Fruit fly (Drosophila melanogaster) whole organism: ENCODE data around the gene CG10561.

Experiments
- Dll ChIP-seq: fragments of >200 bp; optimal IDR thresholded peaks from 2 replicates; lab custom pipeline; 2017
- EcR ChIP-seq, 2 experiments: fragments of >200 bp; optimal IDR thresholded peaks; 2 replicates each; lab custom pipeline; 2017; ENCODE audit warnings: missing biosample characterization in 2 of 2, missing genetic modification characterization in 2 of 2, missing genetic modification reagents in 2 of 2
- pan ChIP-seq: fragments of >200 bp; optimal IDR thresholded peaks from 2 replicates; lab custom pipeline; 2017

dm6 chr2L:19098668-19099067, 15.5 kb upstream of the CG10561 start:
- TF ChIP-seq pan, result no peak
- TF ChIP-seq Dll (lab: Kevin White, UChicago), result no peak
- TF ChIP-seq EcR (GFP tag; optimal IDR thresholded peaks at IDR 0.05; lab: Kevin White, UChicago), result no peak
